Fruit fly (Drosophila melanogaster) whole organism, embryonic: Measurements from ENCODE around the gene CG15152.

Experiments used
- CG11696 ChIP-seq: fragments of 200-800 bp; sonication (Bioruptor generic); IDR thresholded peaks from 2 replicates; pipeline ENCODE4 v1.3.6; 2022; ENCODE audit warnings: missing biosample characterization, missing genetic modification characterization
- CG4404 ChIP-seq: fragments of 200-800 bp; sonication (Bioruptor generic); IDR thresholded peaks from 2 replicates; pipeline ENCODE4 v1.3.6; 2022; ENCODE audit warnings: missing biosample characterization, missing genetic modification characterization
- CG6791 ChIP-seq: fragments of 200-800 bp; sonication (Bioruptor generic); IDR thresholded peaks from 3 replicates; pipeline ENCODE4 v1.3.6; 2022; ENCODE audit warnings: missing biosample characterization, missing genetic modification characterization; ENCODE audit not compliant: partially characterized antibody
- CG7963 ChIP-seq: fragments of 200-800 bp; sonication (Bioruptor generic); IDR thresholded peaks from 3 replicates; pipeline ENCODE4 v1.3.6; 2022; ENCODE audit warnings: missing biosample characterization, missing genetic modification characterization; ENCODE audit not compliant: partially characterized antibody
- CG8290 ChIP-seq, 3 experiments: fragments of 200-800 bp; sonication (Bioruptor generic); optimal IDR thresholded peaks; 2 replicates each; lab custom pipeline; 2016 to 2019; ENCODE audit warnings: missing biosample characterization in 3 of 3, missing genetic modification characterization in 3 of 3, mild to moderate bottlenecking in 2 of 3, moderate library complexity in 1 of 3
- MTF-1 ChIP-seq: fragments of 200-800 bp; sonication (Bioruptor generic); optimal IDR thresholded peaks from 2 replicates; lab custom pipeline; 2018; ENCODE audit warnings: missing biosample characterization, mild to moderate bottlenecking, missing genetic modification characterization, borderline replicate concordance
- NC2α ChIP-seq: fragments of 200-800 bp; sonication (Bioruptor generic); optimal IDR thresholded peaks from 2 replicates; lab custom pipeline; 2016; ENCODE audit warnings: missing biosample characterization, missing genetic modification characterization
- Poxn ChIP-seq: fragments of 200-800 bp; sonication (Bioruptor generic); IDR thresholded peaks from 2 replicates; pipeline ENCODE4 v1.3.6; 2022; ENCODE audit warnings: missing biosample characterization, missing genetic modification characterization
- Sry-δ ChIP-seq: fragments of 200-800 bp; sonication (Bioruptor generic); optimal IDR thresholded peaks from 2 replicates; lab custom pipeline; 2016; ENCODE audit warnings: missing biosample characterization, missing genetic modification characterization
- Xbp1 ChIP-seq: fragments of 200-800 bp; sonication (Bioruptor generic); optimal IDR thresholded peaks from 3 replicates; lab custom pipeline; 2016; ENCODE audit warnings: missing biosample characterization, mild to moderate bottlenecking, missing genetic modification characterization
- btn ChIP-seq: fragments of 200-800 bp; sonication (Bioruptor generic); optimal IDR thresholded peaks from 2 replicates; lab custom pipeline; 2016; ENCODE audit warnings: missing biosample characterization, missing genetic modification characterization
- kay ChIP-seq: fragments of 200-800 bp; sonication (Bioruptor generic); optimal IDR thresholded peaks from 2 replicates; lab custom pipeline; 2016; ENCODE audit warnings: missing biosample characterization, missing genetic modification characterization
- zen2 ChIP-seq: fragments of 200-800 bp; sonication (Bioruptor generic); IDR thresholded peaks from 3 replicates; pipeline ENCODE4 v1.3.6; 2022; ENCODE audit warnings: missing biosample characterization, missing genetic modification characterization; ENCODE audit not compliant: partially characterized antibody

dm6 chr2L:18114176-18114703 lies at the start of gene CG15152:
- TF ChIP-seq Sry-δ (GFP tag; lab: Kevin White, UChicago) (no peak), NC2α (GFP tag; lab: Kevin White, UChicago) (no peak), CG4404 (GFP tag; lab: Robert Waterston, UW) (no peak), btn (GFP tag; lab: Kevin White, UChicago) (no peak), CG6791 (GFP tag; lab: Robert Waterston, UW) (no peak), MTF-1 (GFP tag; lab: Kevin White, UChicago) (no peak), Poxn (GFP tag; lab: Robert Waterston, UW) (no peak), Xbp1 (GFP tag; lab: Kevin White, UChicago) (no peak), kay (no peak), zen2 (GFP tag; lab: Robert Waterston, UW) (no peak), CG11696 (no peak), CG7963 (GFP tag; lab: Robert Waterston, UW) (no peak), CG8290 (GFP tag; optimal IDR thresholded peaks at IDR 0.05; lab: Kevin White, UChicago) (no peak), CG8290 (tag; optimal IDR thresholded peaks at IDR 0.05; lab: Kevin White, UChicago) (no peak)
